Fruit fly (Drosophila melanogaster) whole organism, prepupa: ENCODE measurements around the gene CG31220.

Experiments
- Blimp-1 ChIP-seq: fragments of 200-800 bp; sonication (Bioruptor generic); optimal IDR thresholded peaks from 3 replicates; lab custom pipeline; 2017; ENCODE audit warnings: missing biosample characterization, missing genetic modification characterization, mild to moderate bottlenecking, moderate library complexity, missing genetic modification reagents
- CG10631 ChIP-seq: fragments of 200-800 bp; sonication (Bioruptor generic); optimal IDR thresholded peaks from 2 replicates; lab custom pipeline; 2016; ENCODE audit warnings: missing biosample characterization, missing genetic modification characterization
- CG10669 ChIP-seq: fragments of 200-800 bp; sonication (Bioruptor generic); optimal IDR thresholded peaks from 3 replicates; lab custom pipeline; 2018; ENCODE audit warnings: missing biosample characterization, mild to moderate bottlenecking, missing genetic modification characterization, moderate library complexity
- CG11762 ChIP-seq: fragments of 200-800 bp; sonication (Bioruptor generic); optimal IDR thresholded peaks from 3 replicates; lab custom pipeline; 2016; ENCODE audit warnings: missing biosample characterization, missing genetic modification characterization; ENCODE audit not compliant: insufficient read depth
- CG11902 ChIP-seq: fragments of 200-800 bp; sonication (Bioruptor generic); optimal IDR thresholded peaks from 3 replicates; lab custom pipeline; 2016; ENCODE audit warnings: missing biosample characterization, missing genetic modification characterization
- CG15336 ChIP-seq: fragments of 200-800 bp; sonication (Bioruptor generic); IDR thresholded peaks from 2 replicates; pipeline ENCODE4 v1.3.6; 2022; ENCODE audit warnings: missing biosample characterization, missing genetic modification characterization
- CG1621 ChIP-seq: fragments of 200-800 bp; sonication (Bioruptor generic); optimal IDR thresholded peaks from 3 replicates; lab custom pipeline; 2018; ENCODE audit warnings: missing biosample characterization, mild to moderate bottlenecking, missing genetic modification characterization
- CG16779 ChIP-seq: fragments of 200-800 bp; sonication (Bioruptor generic); optimal IDR thresholded peaks from 3 replicates; lab custom pipeline; 2017; ENCODE audit warnings: missing biosample characterization, mild to moderate bottlenecking, missing genetic modification characterization
- CG3032 ChIP-seq: fragments of 200-800 bp; optimal IDR thresholded peaks from 2 replicates; lab custom pipeline; 2019; ENCODE audit warnings: missing biosample characterization, mild to moderate bottlenecking, missing genetic modification characterization, moderate library complexity
- CG31627 ChIP-seq: fragments of 200-800 bp; sonication (Bioruptor generic); optimal IDR thresholded peaks from 3 replicates; lab custom pipeline; 2016; ENCODE audit warnings: missing biosample characterization, missing genetic modification characterization
- CG32006 ChIP-seq: fragments of 200-800 bp; sonication (Bioruptor generic); optimal IDR thresholded peaks from 3 replicates; lab custom pipeline; 2017; ENCODE audit warnings: missing biosample characterization, mild to moderate bottlenecking, missing genetic modification characterization
- CG34406 ChIP-seq: fragments of 200-800 bp; sonication (Bioruptor generic); optimal IDR thresholded peaks from 3 replicates; lab custom pipeline; 2016; ENCODE audit warnings: missing biosample characterization, missing genetic modification characterization
- CG3919 ChIP-seq: fragments of 200-800 bp; sonication (Bioruptor generic); optimal IDR thresholded peaks from 3 replicates; lab custom pipeline; 2016; ENCODE audit warnings: missing biosample characterization, missing genetic modification characterization
- CG6276 ChIP-seq: fragments of 200-800 bp; sonication (Bioruptor generic); optimal IDR thresholded peaks from 2 replicates; lab custom pipeline; 2017; ENCODE audit warnings: missing biosample characterization, mild to moderate bottlenecking, missing genetic modification characterization
- CG6792 ChIP-seq: fragments of 200-800 bp; sonication (Bioruptor generic); optimal IDR thresholded peaks from 3 replicates; lab custom pipeline; 2016; ENCODE audit warnings: missing biosample characterization, missing genetic modification characterization
- CG6854 ChIP-seq: fragments of 200-800 bp; sonication (Bioruptor generic); optimal IDR thresholded peaks from 2 replicates; lab custom pipeline; 2017; ENCODE audit warnings: missing biosample characterization, mild to moderate bottlenecking, missing genetic modification characterization
- CG7368 ChIP-seq: fragments of 200-800 bp; sonication (Bioruptor generic); optimal IDR thresholded peaks from 3 replicates; lab custom pipeline; 2016; ENCODE audit warnings: missing biosample characterization, missing genetic modification characterization
- CG8119 ChIP-seq: fragments of 200-800 bp; sonication (Bioruptor generic); IDR thresholded peaks from 3 replicates; pipeline ENCODE4 v1.3.6; 2022; ENCODE audit warnings: missing biosample characterization, missing genetic modification characterization
- CG8319 ChIP-seq: fragments of 200-800 bp; sonication (Bioruptor generic); optimal IDR thresholded peaks from 3 replicates; lab custom pipeline; 2016; ENCODE audit warnings: missing biosample characterization, missing genetic modification characterization
- Eip75B ChIP-seq: fragments of 200-800 bp; sonication (Bioruptor generic); optimal IDR thresholded peaks from 3 replicates; lab custom pipeline; 2016; ENCODE audit warnings: missing biosample characterization, missing genetic modification characterization
- Ets21C ChIP-seq: fragments of 200-800 bp; sonication (Bioruptor generic); optimal IDR thresholded peaks from 3 replicates; lab custom pipeline; 2016; ENCODE audit warnings: missing biosample characterization, missing genetic modification characterization
- Ets96B ChIP-seq: fragments of 200-800 bp; optimal IDR thresholded peaks from 2 replicates; lab custom pipeline; 2019; ENCODE audit warnings: missing biosample characterization, mild to moderate bottlenecking, missing genetic modification characterization, moderate library complexity
- Gug ChIP-seq: fragments of 200-800 bp; sonication (Bioruptor generic); IDR thresholded peaks from 2 replicates; pipeline ENCODE4 v1.3.6; 2022; ENCODE audit warnings: missing biosample characterization, missing genetic modification characterization
- Hr38 ChIP-seq: sonication (Bioruptor generic); optimal IDR thresholded peaks from 2 replicates; lab custom pipeline; 2016; ENCODE audit warnings: missing biosample characterization, missing genetic modification characterization
- Hr39 ChIP-seq: fragments of 200-800 bp; sonication (Bioruptor generic); optimal IDR thresholded peaks from 2 replicates; lab custom pipeline; 2016; ENCODE audit warnings: missing biosample characterization, missing genetic modification characterization
- Hr4 ChIP-seq: fragments of 200-800 bp; sonication (Bioruptor generic); optimal IDR thresholded peaks from 3 replicates; lab custom pipeline; 2016; ENCODE audit warnings: missing biosample characterization, missing genetic modification characterization
- Lpt ChIP-seq: fragments of 200-800 bp; sonication (Bioruptor generic); optimal IDR thresholded peaks from 3 replicates; lab custom pipeline; 2016; ENCODE audit warnings: missing biosample characterization, missing genetic modification characterization
- Met ChIP-seq: fragments of 200-800 bp; sonication (Bioruptor generic); optimal IDR thresholded peaks from 3 replicates; lab custom pipeline; 2016; ENCODE audit warnings: missing biosample characterization, missing genetic modification characterization
- OdsH ChIP-seq: fragments of 200-800 bp; sonication (Bioruptor generic); optimal IDR thresholded peaks from 3 replicates; lab custom pipeline; 2016; ENCODE audit warnings: missing biosample characterization, missing genetic modification characterization
- Smox ChIP-seq: fragments of 200-800 bp; sonication (Bioruptor generic); optimal IDR thresholded peaks from 3 replicates; lab custom pipeline; 2016; ENCODE audit warnings: missing biosample characterization, missing genetic modification characterization
- Sox102F ChIP-seq: fragments of 200-800 bp; sonication (Bioruptor generic); optimal IDR thresholded peaks from 2 replicates; lab custom pipeline; 2016; ENCODE audit warnings: missing biosample characterization, mild to moderate bottlenecking, missing genetic modification characterization
- Sox15 ChIP-seq: fragments of 200-800 bp; sonication (Bioruptor generic); optimal IDR thresholded peaks from 3 replicates; lab custom pipeline; 2016; ENCODE audit warnings: missing biosample characterization, missing genetic modification characterization
- achi ChIP-seq: fragments of 200-800 bp; sonication (Bioruptor generic); optimal IDR thresholded peaks from 3 replicates; lab custom pipeline; 2016; ENCODE audit warnings: missing biosample characterization, missing genetic modification characterization
- acj6 ChIP-seq: fragments of 200-800 bp; sonication (Bioruptor generic); optimal IDR thresholded peaks from 3 replicates; lab custom pipeline; 2016; ENCODE audit warnings: missing biosample characterization, missing genetic modification characterization
- cyc ChIP-seq: fragments of 200-800 bp; sonication (Bioruptor generic); optimal IDR thresholded peaks from 3 replicates; lab custom pipeline; 2016; ENCODE audit warnings: missing biosample characterization, missing genetic modification characterization
- dac ChIP-seq: fragments of 200-800 bp; sonication (Bioruptor generic); optimal IDR thresholded peaks from 2 replicates; lab custom pipeline; 2017; ENCODE audit warnings: missing biosample characterization, mild to moderate bottlenecking, missing genetic modification characterization
- esn ChIP-seq: fragments of 200-800 bp; sonication (Bioruptor generic); optimal IDR thresholded peaks from 2 replicates; lab custom pipeline; 2016; ENCODE audit warnings: missing biosample characterization, mild to moderate bottlenecking, missing genetic modification characterization, moderate library complexity
- lz ChIP-seq: fragments of 200-800 bp; sonication (Bioruptor generic); optimal IDR thresholded peaks from 3 replicates; lab custom pipeline; 2016; ENCODE audit warnings: missing biosample characterization, missing genetic modification characterization
- net ChIP-seq: fragments of 200-800 bp; sonication (Bioruptor generic); optimal IDR thresholded peaks from 3 replicates; lab custom pipeline; 2016; ENCODE audit warnings: missing biosample characterization, missing genetic modification characterization
- pdm3 ChIP-seq: fragments of 200-800 bp; sonication (Bioruptor generic); optimal IDR thresholded peaks from 3 replicates; lab custom pipeline; 2016; ENCODE audit warnings: missing biosample characterization, missing genetic modification characterization
- salr ChIP-seq, 2 experiments: fragments of 200-800 bp; sonication (Bioruptor generic); optimal IDR thresholded peaks; 3 replicates each; lab custom pipeline; 2016 to 2018; ENCODE audit warnings: missing biosample characterization in 2 of 2, missing genetic modification characterization in 2 of 2, mild to moderate bottlenecking in 1 of 2
- spab ChIP-seq: fragments of 200-800 bp; sonication (Bioruptor generic); optimal IDR thresholded peaks from 2 replicates; lab custom pipeline; 2017; ENCODE audit warnings: missing biosample characterization, mild to moderate bottlenecking, missing genetic modification characterization, missing genetic modification reagents
- ss ChIP-seq, 2 experiments: fragments of 200-800 bp; sonication (Bioruptor generic); optimal IDR thresholded peaks; 2 replicates in 1 of 2; 3 replicates in 1 of 2; lab custom pipeline; 2017 to 2018; ENCODE audit warnings: mild to moderate bottlenecking in 2 of 2, missing biosample characterization in 2 of 2, missing genetic modification characterization in 2 of 2, moderate library complexity in 1 of 2
- svp ChIP-seq: fragments of 200-800 bp; sonication (Bioruptor generic); peaks from one replicate; lab custom pipeline; 2016; ENCODE audit warnings: missing biosample characterization, missing genetic modification characterization
- topi ChIP-seq: fragments of 200-800 bp; sonication (Bioruptor generic); optimal IDR thresholded peaks from 3 replicates; lab custom pipeline; 2016; ENCODE audit warnings: missing biosample characterization, missing genetic modification characterization
- vri ChIP-seq: fragments of 200-800 bp; sonication (Bioruptor generic); optimal IDR thresholded peaks from 3 replicates; lab custom pipeline; 2016; ENCODE audit warnings: missing biosample characterization, mild to moderate bottlenecking, missing genetic modification characterization

The CG31220 gene

dm6 chr3R:19671223-19671991, 23.1 kb downstream of the CG31220 start, which contains the start of gene Naam (continued):
- peak; percentile 74 for TF ChIP-seq Gug (GFP tag; lab: Robert Waterston, UW)
- TF ChIP-seq cyc (GFP tag; lab: Kevin White, UChicago): peak; percentile 68
- TF ChIP-seq lz: peak; percentile 76
- TF ChIP-seq CG15336 (GFP tag; lab: Robert Waterston, UW): peak; percentile 78
- TF ChIP-seq CG3032 (tag; lab: Kevin White, UChicago): peak; percentile 46
- TF ChIP-seq CG6276 (GFP tag; lab: Kevin White, UChicago): peak; percentile 72
- peak; percentile 67 for TF ChIP-seq CG6792
- peak; percentile 62 for TF ChIP-seq CG1621 (tag; lab: Kevin White, UChicago)
- peak in 1 of 2 experiments; percentile 29 for TF ChIP-seq salr (GFP tag; optimal IDR thresholded peaks at IDR 0.05; lab: Kevin White, UChicago)
- TF ChIP-seq Smox (GFP tag; lab: Kevin White, UChicago): peak; percentile 79
- peak; percentile 87 for TF ChIP-seq svp (GFP tag; lab: Kevin White, UChicago)
- peak; percentile 59 for TF ChIP-seq Ets96B (tag; lab: Kevin White, UChicago)
- TF ChIP-seq CG11762 (GFP tag; lab: Kevin White, UChicago): peak; percentile 55
- peak; percentile 47 for TF ChIP-seq spab (GFP tag; lab: Kevin White, UChicago)
- TF ChIP-seq, all 60 proteins: peak for 55

dm6 chr3R:19672136-19672535, 23.8 kb downstream of the CG31220 start:
- no peak for TF ChIP-seq CG32006
- TF ChIP-seq vri (GFP tag; lab: Kevin White, UChicago): no peak
- no peak for TF ChIP-seq ss (GFP tag; optimal IDR thresholded peaks at IDR 0.05; lab: Kevin White, UChicago)
- no peak for TF ChIP-seq dac (GFP tag; lab: Kevin White, UChicago)
- no peak for TF ChIP-seq cyc (GFP tag; lab: Kevin White, UChicago)
- TF ChIP-seq CG8119 (GFP tag; lab: Robert Waterston, UW): no peak
- no peak for TF ChIP-seq CG31627 (GFP tag; lab: Kevin White, UChicago)
- TF ChIP-seq CG3032 (tag; lab: Kevin White, UChicago): no peak
- TF ChIP-seq pdm3 (GFP tag; lab: Kevin White, UChicago): no peak
- TF ChIP-seq Hr4 (GFP tag; lab: Kevin White, UChicago): no peak
- TF ChIP-seq Hr38 (GFP tag; lab: Kevin White, UChicago): no peak
- no peak for TF ChIP-seq Met
- TF ChIP-seq svp (GFP tag; lab: Kevin White, UChicago): no peak
- TF ChIP-seq Ets21C: no peak
- no peak for TF ChIP-seq CG16779 (tag; lab: Kevin White, UChicago)

DNA sequence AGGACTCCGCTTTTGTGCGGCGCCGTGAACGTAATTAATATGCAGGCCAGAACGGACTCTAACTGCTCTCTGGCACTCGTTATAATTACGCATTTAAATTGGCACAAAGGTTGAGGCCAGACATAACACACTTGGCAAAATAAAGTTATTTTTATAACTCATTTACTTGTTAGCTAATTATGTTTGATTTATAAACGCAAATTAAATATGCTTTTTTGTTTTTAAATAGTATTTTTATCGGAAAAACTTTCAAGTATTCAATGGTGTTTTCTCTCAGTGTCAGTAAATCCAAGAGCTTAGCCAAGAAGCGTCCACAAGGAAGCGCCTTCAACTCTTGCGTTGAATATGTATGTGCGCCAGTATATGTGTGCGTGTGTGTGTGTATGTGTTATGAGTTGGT, 24.6 kb downstream of the CG31220 start:
- TF ChIP-seq CG34406 (GFP tag; lab: Kevin White, UChicago) (no peak), Hr38 (GFP tag; lab: Kevin White, UChicago) (no peak), CG10631 (peak; percentile 7), Sox102F (GFP tag; lab: Kevin White, UChicago) (peak; percentile 35), svp (GFP tag; lab: Kevin White, UChicago) (peak; percentile 58), CG6854 (GFP tag; lab: Kevin White, UChicago) (no peak), Eip75B (GFP tag; lab: Kevin White, UChicago) (peak; percentile 15), Lpt (GFP tag; lab: Kevin White, UChicago) (no peak), net (GFP tag; lab: Kevin White, UChicago) (no peak), CG8319 (GFP tag; lab: Kevin White, UChicago) (no peak), Hr4 (GFP tag; lab: Kevin White, UChicago) (peak; percentile 24), CG31627 (GFP tag; lab: Kevin White, UChicago) (peak; percentile 14), pdm3 (GFP tag; lab: Kevin White, UChicago) (peak; percentile 21), CG6276 (GFP tag; lab: Kevin White, UChicago) (no peak), achi (GFP tag; lab: Kevin White, UChicago) (peak; percentile 11), CG10669 (GFP tag; lab: Kevin White, UChicago) (peak; percentile 14), CG11902 (GFP tag; lab: Kevin White, UChicago) (no peak), esn (no peak), CG3919 (GFP tag; lab: Kevin White, UChicago) (peak; percentile 14), topi (GFP tag; lab: Kevin White, UChicago) (peak; percentile 34), CG32006 (peak; percentile 8), CG7368 (GFP tag; lab: Kevin White, UChicago) (peak; percentile 6), acj6 (GFP tag; lab: Kevin White, UChicago) (peak; percentile 23), Hr39 (peak; percentile 31), Blimp-1 (no peak), Sox15 (GFP tag; lab: Kevin White, UChicago) (no peak), OdsH (peak; percentile 6), CG8119 (GFP tag; lab: Robert Waterston, UW) (no peak), Met (peak; percentile 44), spab (GFP tag; lab: Kevin White, UChicago) (no peak)
